Fruit fly (Drosophila melanogaster) S2 (cell line): ENCODE measurements around the gene CG7130.

Source experiments
- CG8478 ChIP-seq: fragments of >200 bp; optimal IDR thresholded peaks from 2 replicates; lab custom pipeline; 2018
- CTCF ChIP-seq, 2 experiments: fragments of >200 bp; optimal IDR thresholded peaks; 2 replicates each; lab custom pipeline; 2018

The CG7130 gene

dm6 chr3L:22063833-22064232 is 11.7 kb downstream of the CG7130 start:
- TF ChIP-seq CG8478 (lab: Kevin White, UChicago) (no peak), CTCF (optimal IDR thresholded peaks at IDR 0.05; lab: Kevin White, UChicago) (no peak)

DNA sequence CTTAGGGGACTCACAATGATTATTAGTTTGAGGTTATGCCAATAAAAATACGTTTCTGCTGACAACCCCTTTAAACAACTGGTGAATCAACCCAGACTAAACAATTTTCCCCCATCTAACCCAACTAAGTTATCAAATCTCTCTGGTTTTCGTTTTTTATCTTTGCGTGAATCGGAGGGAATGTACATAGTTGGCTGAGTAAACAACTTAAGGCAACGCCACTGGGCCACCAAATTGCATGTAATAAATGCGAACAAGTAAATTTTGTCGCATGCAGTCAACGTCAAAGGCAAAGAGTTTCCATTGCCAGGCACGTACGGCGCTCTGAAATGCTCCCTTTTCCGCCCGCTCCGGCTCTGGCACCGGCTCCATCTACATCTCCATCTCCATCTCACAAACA is 22.2 kb downstream of the CG7130 start:
- TF ChIP-seq CTCF (optimal IDR thresholded peaks at IDR 0.05; lab: Kevin White, UChicago) (no peak), CG8478 (lab: Kevin White, UChicago) (no peak)

DNA sequence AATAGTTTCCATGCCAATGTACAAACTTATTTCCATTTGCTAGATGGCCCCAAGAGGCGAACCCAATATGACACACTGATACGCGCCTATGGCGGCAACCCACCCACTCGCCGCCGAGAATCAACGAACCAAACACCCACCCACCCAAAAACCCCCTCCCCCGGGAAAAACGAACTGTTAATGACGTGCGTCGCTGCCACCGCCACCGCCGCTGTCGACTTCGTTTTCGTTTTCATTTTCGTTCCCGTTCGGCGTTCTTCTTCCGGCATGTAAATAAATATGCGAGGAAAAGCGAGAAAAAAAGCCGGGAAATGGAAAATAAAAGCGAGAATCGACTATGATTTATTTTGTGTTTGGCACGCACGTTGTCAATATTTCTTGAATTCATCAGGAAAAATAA is 24.4 kb downstream of the CG7130 start:
- TF ChIP-seq CG8478 (lab: Kevin White, UChicago), result no peak
- no peak for TF ChIP-seq CTCF (optimal IDR thresholded peaks at IDR 0.05; lab: Kevin White, UChicago)

dm6 chr3L:22034717-22035116 is 40.8 kb downstream of the CG7130 start, which contains the start of gene Oct-TyrR:
TSS of gene Oct-TyrR (plus strand) at chr3L:22035003.
- TF ChIP-seq CG8478 (lab: Kevin White, UChicago), result no peak
- no peak for TF ChIP-seq CTCF (optimal IDR thresholded peaks at IDR 0.05; lab: Kevin White, UChicago)

dm6 chr3L:22029670-22030069 is 45.9 kb downstream of the CG7130 start, which contains the start of gene CG43392:
TSS of gene CG43392 (minus strand) at chr3L:22029770.
- TF ChIP-seq CG8478 (lab: Kevin White, UChicago), result no peak
- no peak for TF ChIP-seq CTCF (optimal IDR thresholded peaks at IDR 0.05; lab: Kevin White, UChicago)

DNA sequence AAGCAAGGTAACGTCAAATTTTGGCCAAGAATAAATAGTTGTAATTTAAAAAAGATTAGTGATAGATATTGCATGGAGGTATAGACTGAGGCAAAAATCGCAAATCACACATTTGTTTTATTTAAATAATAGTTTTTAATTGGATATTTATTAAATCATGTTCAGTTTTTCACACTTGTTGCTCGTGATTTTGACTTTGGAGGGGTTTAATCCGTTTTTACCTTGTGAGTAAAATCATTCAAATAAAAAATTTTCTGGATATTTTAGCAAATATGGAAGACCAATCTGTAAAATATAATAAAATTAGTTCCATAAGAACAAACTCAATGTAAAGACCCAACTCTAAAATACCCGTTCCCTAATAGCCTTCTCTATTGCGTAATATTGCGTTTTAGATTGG is 47.3 kb downstream of the CG7130 start, which contains the start of gene CG7140:
TSS of gene CG7140 (minus strand) at position 101 of the 400 bp plus-strand sequence.
- TF ChIP-seq CG8478 (lab: Kevin White, UChicago) (no peak), CTCF (optimal IDR thresholded peaks at IDR 0.05; lab: Kevin White, UChicago) (no peak)
